Fruit fly (Drosophila melanogaster) whole organism, embryonic: ENCODE results near the gene Mct1.

Source experiments
- BEAF-32 ChIP-seq: fragments of 200-800 bp; sonication (Bioruptor generic); optimal IDR thresholded peaks from 3 replicates; lab custom pipeline; 2017; ENCODE audit warnings: missing biosample characterization, missing genetic modification characterization, mild to moderate bottlenecking, moderate library complexity, missing genetic modification reagents
- Bdp1 ChIP-seq: fragments of 200-800 bp; sonication (Bioruptor generic); optimal IDR thresholded peaks from 3 replicates; lab custom pipeline; 2016; ENCODE audit warnings: missing biosample characterization, missing genetic modification characterization
- CG10267 ChIP-seq: fragments of 200-800 bp; sonication (Bioruptor generic); optimal IDR thresholded peaks from 2 replicates; lab custom pipeline; 2018; ENCODE audit warnings: missing biosample characterization, mild to moderate bottlenecking, missing genetic modification characterization, moderate library complexity
- CG12219 ChIP-seq: fragments of 200-800 bp; sonication (Bioruptor generic); optimal IDR thresholded peaks from 3 replicates; lab custom pipeline; 2018; ENCODE audit warnings: missing biosample characterization, mild to moderate bottlenecking, missing genetic modification characterization
- CG12391 ChIP-seq: fragments of 200-800 bp; sonication (Bioruptor generic); optimal IDR thresholded peaks from 3 replicates; lab custom pipeline; 2018; ENCODE audit warnings: missing biosample characterization, mild to moderate bottlenecking, missing genetic modification characterization, moderate library complexity
- CG12769 ChIP-seq: fragments of 200-800 bp; sonication (Bioruptor generic); optimal IDR thresholded peaks from 2 replicates; lab custom pipeline; 2019; ENCODE audit warnings: missing biosample characterization, mild to moderate bottlenecking, missing genetic modification characterization, moderate library complexity
- CG13287 ChIP-seq: fragments of 200-800 bp; sonication (Bioruptor generic); IDR thresholded peaks from 2 replicates; pipeline ENCODE4 v1.3.6; 2022; ENCODE audit warnings: missing biosample characterization, missing genetic modification characterization; ENCODE audit not compliant: partially characterized antibody
- CG13424 ChIP-seq: fragments of 200-800 bp; sonication (Bioruptor generic); optimal IDR thresholded peaks from 2 replicates; lab custom pipeline; 2019; ENCODE audit warnings: missing biosample characterization, mild to moderate bottlenecking, missing genetic modification characterization, moderate library complexity
- CG14710 ChIP-seq: fragments of 200-800 bp; sonication (Bioruptor generic); optimal IDR thresholded peaks from 3 replicates; lab custom pipeline; 2019; ENCODE audit warnings: missing biosample characterization, mild to moderate bottlenecking, missing genetic modification characterization, moderate library complexity
- CG16813 ChIP-seq: fragments of 200-800 bp; sonication (Bioruptor generic); IDR thresholded peaks from 3 replicates; pipeline ENCODE4 v1.3.6; 2022; ENCODE audit warnings: missing biosample characterization, missing genetic modification characterization; ENCODE audit not compliant: partially characterized antibody
- CG17186 ChIP-seq: fragments of 200-800 bp; sonication (Bioruptor generic); optimal IDR thresholded peaks from 3 replicates; lab custom pipeline; 2017; ENCODE audit warnings: missing biosample characterization, missing genetic modification reagents, missing genetic modification characterization
- CG3065 ChIP-seq: fragments of 200-800 bp; sonication (Bioruptor generic); optimal IDR thresholded peaks from 2 replicates; lab custom pipeline; 2016; ENCODE audit warnings: missing biosample characterization, missing genetic modification characterization
- CG34224 ChIP-seq: fragments of 200-800 bp; sonication (Bioruptor generic); IDR thresholded peaks from 3 replicates; pipeline ENCODE4 v1.3.6; 2022; ENCODE audit warnings: missing biosample characterization, missing genetic modification characterization; ENCODE audit not compliant: partially characterized antibody
- CG42726 ChIP-seq: fragments of 200-800 bp; sonication (Bioruptor generic); IDR thresholded peaks from 2 replicates; pipeline ENCODE4 v1.3.6; 2022; ENCODE audit warnings: missing biosample characterization, missing genetic modification characterization; ENCODE audit not compliant: partially characterized antibody
- CG6791 ChIP-seq: fragments of 200-800 bp; sonication (Bioruptor generic); IDR thresholded peaks from 3 replicates; pipeline ENCODE4 v1.3.6; 2022; ENCODE audit warnings: missing biosample characterization, missing genetic modification characterization; ENCODE audit not compliant: partially characterized antibody
- CG8281 ChIP-seq: fragments of 200-800 bp; sonication (Bioruptor generic); optimal IDR thresholded peaks from 2 replicates; lab custom pipeline; 2018; ENCODE audit warnings: missing biosample characterization, mild to moderate bottlenecking, missing genetic modification characterization, moderate library complexity
- CG8924 ChIP-seq: fragments of 200-800 bp; optimal IDR thresholded peaks from 3 replicates; lab custom pipeline; 2019; ENCODE audit warnings: missing biosample characterization, mild to moderate bottlenecking, missing genetic modification characterization, moderate library complexity
- CG9727 ChIP-seq: fragments of 200-800 bp; sonication (Bioruptor generic); optimal IDR thresholded peaks from 3 replicates; lab custom pipeline; 2017; ENCODE audit warnings: missing biosample characterization, mild to moderate bottlenecking, missing genetic modification characterization
- CTCF ChIP-seq: fragments of 200-800 bp; sonication (Bioruptor generic); optimal IDR thresholded peaks from 2 replicates; lab custom pipeline; 2017; ENCODE audit warnings: missing biosample characterization, mild to moderate bottlenecking, missing genetic modification characterization, moderate library complexity
- Doc2 ChIP-seq: fragments of 200-800 bp; sonication (Bioruptor generic); IDR thresholded peaks from 2 replicates; pipeline ENCODE4 v1.3.6; 2022; ENCODE audit warnings: missing biosample characterization, missing genetic modification characterization
- Dp ChIP-seq: fragments of 200-800 bp; sonication (Bioruptor generic); optimal IDR thresholded peaks from 2 replicates; lab custom pipeline; 2018; ENCODE audit warnings: missing biosample characterization, mild to moderate bottlenecking, missing genetic modification characterization, moderate library complexity
- Ets97D ChIP-seq: fragments of 200-800 bp; sonication (Bioruptor generic); optimal IDR thresholded peaks from 3 replicates; lab custom pipeline; 2016; ENCODE audit warnings: missing biosample characterization, missing genetic modification characterization
- MESR4 ChIP-seq: fragments of 200-800 bp; sonication (Bioruptor generic); optimal IDR thresholded peaks from 2 replicates; lab custom pipeline; 2018; ENCODE audit warnings: missing biosample characterization, mild to moderate bottlenecking, missing genetic modification characterization, moderate library complexity
- Med ChIP-seq: fragments of 200-800 bp; sonication (Bioruptor generic); peaks from one replicate; lab custom pipeline; 2016; ENCODE audit warnings: missing biosample characterization, missing genetic modification characterization, mild to moderate bottlenecking, inconsistent platforms, moderate library complexity
- NC2α ChIP-seq: fragments of 200-800 bp; sonication (Bioruptor generic); optimal IDR thresholded peaks from 2 replicates; lab custom pipeline; 2016; ENCODE audit warnings: missing biosample characterization, missing genetic modification characterization
- Oaz ChIP-seq: fragments of 200-800 bp; sonication (Bioruptor generic); IDR thresholded peaks from 2 replicates; pipeline ENCODE4 v1.3.6; 2022; ENCODE audit warnings: missing biosample characterization, missing genetic modification characterization
- PHDP ChIP-seq: fragments of 200-800 bp; sonication (Bioruptor generic); optimal IDR thresholded peaks from 3 replicates; lab custom pipeline; 2018; ENCODE audit warnings: missing biosample characterization, mild to moderate bottlenecking, missing genetic modification characterization, moderate library complexity
- Pdp1 ChIP-seq, 2 experiments: fragments of 200-800 bp; sonication (Bioruptor generic); optimal IDR thresholded peaks; 3 replicates each; lab custom pipeline; 2016; ENCODE audit warnings: missing biosample characterization in 2 of 2, missing genetic modification characterization in 2 of 2, mild to moderate bottlenecking in 1 of 2, moderate library complexity in 1 of 2
- Xbp1 ChIP-seq: fragments of 200-800 bp; sonication (Bioruptor generic); optimal IDR thresholded peaks from 3 replicates; lab custom pipeline; 2016; ENCODE audit warnings: missing biosample characterization, mild to moderate bottlenecking, missing genetic modification characterization
- Xrp1 ChIP-seq: fragments of 200-800 bp; sonication (Bioruptor generic); IDR thresholded peaks from 2 replicates; pipeline ENCODE4 v1.3.6; 2022; ENCODE audit warnings: missing biosample characterization, missing genetic modification characterization
- YL-1 ChIP-seq: fragments of 200-800 bp; sonication (Bioruptor generic); optimal IDR thresholded peaks from 3 replicates; lab custom pipeline; 2017; ENCODE audit warnings: missing biosample characterization, mild to moderate bottlenecking, missing genetic modification characterization
- ato ChIP-seq: fragments of 200-800 bp; sonication (Bioruptor generic); IDR thresholded peaks from 2 replicates; pipeline ENCODE4 v1.3.6; 2022; ENCODE audit warnings: missing biosample characterization, missing genetic modification characterization; ENCODE audit not compliant: partially characterized antibody
- dimm ChIP-seq: fragments of 200-800 bp; sonication (Bioruptor generic); IDR thresholded peaks from 2 replicates; pipeline ENCODE4 v1.3.6; 2022; ENCODE audit warnings: missing biosample characterization, missing genetic modification characterization
- dysf ChIP-seq: fragments of 200-800 bp; sonication (Bioruptor generic); IDR thresholded peaks from 3 replicates; pipeline ENCODE4 v1.3.6; 2022; ENCODE audit warnings: missing biosample characterization, missing genetic modification characterization
- eve ChIP-seq, 2 experiments: fragments of >200 bp; optimal IDR thresholded peaks; 2 replicates each; lab custom pipeline; 2017; ENCODE audit warnings: missing biosample characterization in 2 of 2, missing genetic modification characterization in 2 of 2
- gfzf ChIP-seq: fragments of 200-800 bp; sonication (Bioruptor generic); optimal IDR thresholded peaks from 2 replicates; lab custom pipeline; 2016; ENCODE audit warnings: missing biosample characterization, mild to moderate bottlenecking, missing genetic modification characterization, moderate library complexity
- hbn ChIP-seq: fragments of 200-800 bp; sonication (Bioruptor generic); IDR thresholded peaks from 2 replicates; pipeline ENCODE4 v1.3.6; 2022; ENCODE audit warnings: missing biosample characterization, missing genetic modification characterization; ENCODE audit not compliant: partially characterized antibody
- jigr1 ChIP-seq: fragments of 200-800 bp; sonication (Bioruptor generic); IDR thresholded peaks from 3 replicates; pipeline ENCODE4 v1.3.6; 2022; ENCODE audit warnings: missing biosample characterization, missing genetic modification characterization
- knrl ChIP-seq: fragments of 200-800 bp; sonication (Bioruptor generic); IDR thresholded peaks from 3 replicates; pipeline ENCODE4 v1.3.6; 2022; ENCODE audit warnings: missing biosample characterization, missing genetic modification characterization; ENCODE audit not compliant: partially characterized antibody
- nom ChIP-seq: fragments of 200-800 bp; sonication (Bioruptor generic); optimal IDR thresholded peaks from 2 replicates; lab custom pipeline; 2017; ENCODE audit warnings: missing biosample characterization, missing genetic modification characterization, mild to moderate bottlenecking, moderate library complexity, missing genetic modification reagents
- row ChIP-seq: fragments of 200-800 bp; sonication (Bioruptor generic); IDR thresholded peaks from 3 replicates; pipeline ENCODE4 v1.3.6; 2022; ENCODE audit warnings: missing biosample characterization, missing genetic modification characterization
- slbo ChIP-seq: fragments of 200-800 bp; sonication (Bioruptor generic); IDR thresholded peaks from 2 replicates; pipeline ENCODE4 v1.3.6; 2022; ENCODE audit warnings: missing biosample characterization, missing genetic modification characterization
- sna ChIP-seq: fragments of 200-800 bp; sonication (Bioruptor generic); IDR thresholded peaks from 2 replicates; pipeline ENCODE4 v1.3.6; 2022; ENCODE audit warnings: missing biosample characterization, missing genetic modification characterization; ENCODE audit not compliant: partially characterized antibody
- sqz ChIP-seq: fragments of 200-800 bp; sonication (Bioruptor generic); optimal IDR thresholded peaks from 3 replicates; lab custom pipeline; 2018; ENCODE audit warnings: missing biosample characterization, mild to moderate bottlenecking, missing genetic modification characterization
- stwl ChIP-seq: fragments of 200-800 bp; sonication (Bioruptor generic); optimal IDR thresholded peaks from 3 replicates; lab custom pipeline; 2018; ENCODE audit warnings: missing biosample characterization, mild to moderate bottlenecking, missing genetic modification characterization, moderate library complexity
- tin ChIP-seq: fragments of 200-800 bp; sonication (Bioruptor generic); optimal IDR thresholded peaks from 3 replicates; lab custom pipeline; 2016; ENCODE audit warnings: missing biosample characterization, missing genetic modification characterization
- tna ChIP-seq: fragments of 200-800 bp; sonication (Bioruptor generic); IDR thresholded peaks from 2 replicates; pipeline ENCODE4 v1.3.6; 2022; ENCODE audit warnings: missing biosample characterization, missing genetic modification characterization; ENCODE audit not compliant: partially characterized antibody
- twi ChIP-seq: fragments of 200-800 bp; optimal IDR thresholded peaks from 2 replicates; lab custom pipeline; 2019; ENCODE audit warnings: missing biosample characterization, mild to moderate bottlenecking, missing genetic modification characterization, moderate library complexity
- unc-4 ChIP-seq: fragments of 200-800 bp; sonication (Bioruptor generic); IDR thresholded peaks from 2 replicates; pipeline ENCODE4 v1.3.6; 2022; ENCODE audit warnings: missing biosample characterization, missing genetic modification characterization; ENCODE audit not compliant: partially characterized antibody
- wek ChIP-seq: fragments of 200-800 bp; sonication (Bioruptor generic); optimal IDR thresholded peaks from 3 replicates; lab custom pipeline; 2018; ENCODE audit warnings: missing biosample characterization, mild to moderate bottlenecking, missing genetic modification characterization, moderate library complexity

Mct1 gene

dm6 chrX:2172420-2172827, 16.6 kb upstream of the Mct1 start, which contains the start of gene ND-B14.5A (continued):
- TF ChIP-seq PHDP (tag; lab: Kevin White, UChicago) (peak; percentile 15), CG9727 (GFP tag; lab: Kevin White, UChicago) (no peak), CG13287 (GFP tag; lab: Robert Waterston, UW) (peak; percentile 97), CTCF (peak; percentile 5), CG17186 (GFP tag; lab: Kevin White, UChicago) (peak; percentile 9), CG3065 (GFP tag; lab: Kevin White, UChicago) (no peak), hbn (GFP tag; lab: Robert Waterston, UW) (peak; percentile 87), knrl (GFP tag; lab: Robert Waterston, UW) (peak; percentile 80), CG42726 (GFP tag; lab: Robert Waterston, UW) (peak; percentile 83), CG13424 (tag; lab: Kevin White, UChicago) (no peak), sna (peak; percentile 93), ato (GFP tag; lab: Robert Waterston, UW) (peak; percentile 97), tin (GFP tag; lab: Kevin White, UChicago) (no peak), tna (GFP tag; lab: Robert Waterston, UW) (peak; percentile 98), MESR4 (peak; percentile 58), nom (peak; percentile 35), unc-4 (GFP tag; lab: Robert Waterston, UW) (peak; percentile 93), Dp (GFP tag; lab: Kevin White, UChicago) (peak; percentile 67), CG6791 (GFP tag; lab: Robert Waterston, UW) (peak; percentile 98), Pdp1 (GFP tag; optimal IDR thresholded peaks at IDR 0.05; lab: Kevin White, UChicago) (peak in 1 of 2 experiments; percentile 92), Oaz (GFP tag; lab: Robert Waterston, UW) (no peak), Ets97D (peak; percentile 40), gfzf (GFP tag; lab: Kevin White, UChicago) (peak; percentile 28), stwl (peak; percentile 74), Bdp1 (GFP tag; lab: Kevin White, UChicago) (no peak), CG34224 (peak; percentile 99), CG14710 (tag; lab: Kevin White, UChicago) (peak; percentile 43), BEAF-32 (GFP tag; lab: Kevin White, UChicago) (peak; percentile 86), CG12391 (tag; lab: Kevin White, UChicago) (peak; percentile 0), CG12769 (tag; lab: Kevin White, UChicago) (peak; percentile 2), dysf (GFP tag; lab: Robert Waterston, UW) (no peak), CG10267 (tag; lab: Kevin White, UChicago) (peak; percentile 14), CG16813 (GFP tag; lab: Robert Waterston, UW) (peak; percentile 93), YL-1 (GFP tag; lab: Kevin White, UChicago) (no peak), NC2α (GFP tag; lab: Kevin White, UChicago) (no peak), row (GFP tag; lab: Robert Waterston, UW) (peak; percentile 23; the same call in 1 of the 3 replicates)

DNA sequence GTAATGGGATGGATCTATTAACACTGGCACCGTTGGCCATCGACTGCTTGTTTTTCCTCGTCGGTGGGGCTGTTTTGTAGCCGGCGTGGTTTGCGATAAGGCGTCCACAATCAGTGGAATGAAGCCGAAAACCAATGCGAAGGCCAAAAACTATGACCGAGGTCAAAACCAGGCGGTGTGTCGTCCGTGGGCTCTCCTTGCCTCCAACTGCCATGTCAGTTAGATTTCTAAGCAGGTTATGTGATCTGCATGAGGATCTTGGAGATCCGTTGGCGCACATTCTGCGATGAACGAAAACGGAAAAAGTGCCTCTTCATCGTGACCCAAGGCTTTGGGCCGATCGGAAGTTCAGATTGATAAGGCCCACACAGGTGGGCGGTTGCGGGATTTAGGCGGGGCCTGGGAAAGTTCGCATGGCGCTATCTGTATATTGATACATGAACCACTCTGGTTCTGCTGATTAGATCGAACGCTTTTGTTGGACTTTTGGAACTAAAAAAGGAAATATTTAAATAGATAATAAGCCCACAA, 13.7 kb upstream of the Mct1 start, which contains the start of gene Cyp4d14:
Gene Cyp4d14, minus strand, starts transcription at position 51 of the 531 bp plus-strand sequence.
- TF ChIP-seq slbo (GFP tag; lab: Robert Waterston, UW) (no peak), CG12219 (GFP tag; lab: Kevin White, UChicago) (no peak), jigr1 (no peak), twi (tag; lab: Kevin White, UChicago) (no peak), Med (peak; percentile 48), wek (GFP tag; lab: Kevin White, UChicago) (no peak), Xrp1 (GFP tag; lab: Robert Waterston, UW) (no peak), CG8924 (tag; lab: Kevin White, UChicago) (no peak), CG17186 (GFP tag; lab: Kevin White, UChicago) (no peak), Doc2 (no peak), dimm (GFP tag; lab: Robert Waterston, UW) (no peak), eve (GFP tag; optimal IDR thresholded peaks at IDR 0.05; lab: Kevin White, UChicago) (no peak), CG8281 (tag; lab: Kevin White, UChicago) (no peak), sqz (GFP tag; lab: Kevin White, UChicago) (no peak), Xbp1 (GFP tag; lab: Kevin White, UChicago) (no peak)
